Worm (Caenorhabditis elegans): ENCODE measurements around the gene taf-13.

- no peak for TF ChIP-seq W03F9.2 (tag; optimal IDR thresholded peaks at IDR 0.05)
- TF ChIP-seq dao-5 (tag; optimal IDR thresholded peaks at IDR 0.05) = no peak
- no peak for TF ChIP-seq him-1 (tag; optimal IDR thresholded peaks at IDR 0.05)
These were observed 40.8 kb downstream of the taf-13 start, which contains the start of the genes C06A1.6 and C06A1.7 for ce11 chrII:10564578-10564977.
